Fruit fly (Drosophila melanogaster) whole organism, adult: ENCODE data around the gene Zip88E.

Experiments
- CG11617 ChIP-seq: fragments of 200-800 bp; sonication (Bioruptor generic); optimal IDR thresholded peaks from 2 replicates; lab custom pipeline; 2017; ENCODE audit warnings: mild to moderate bottlenecking, missing biosample characterization, missing genetic modification reagents, missing genetic modification characterization
- CG12768 ChIP-seq: fragments of 200-800 bp; sonication (Bioruptor generic); optimal IDR thresholded peaks from 2 replicates; lab custom pipeline; 2017; ENCODE audit warnings: missing biosample characterization, missing genetic modification characterization, mild to moderate bottlenecking, moderate library complexity, missing genetic modification reagents
- CG14711 ChIP-seq: fragments of 200-800 bp; sonication (Bioruptor generic); optimal IDR thresholded peaks from 2 replicates; lab custom pipeline; 2018; ENCODE audit warnings: missing biosample characterization, mild to moderate bottlenecking, missing genetic modification characterization, moderate library complexity
- CG1620 ChIP-seq: fragments of 200-800 bp; sonication (Bioruptor generic); optimal IDR thresholded peaks from 2 replicates; lab custom pipeline; 2016; ENCODE audit warnings: missing biosample characterization, missing genetic modification characterization
- CG33017 ChIP-seq: fragments of 200-800 bp; sonication (Bioruptor generic); optimal IDR thresholded peaks from 2 replicates; lab custom pipeline; 2018; ENCODE audit warnings: missing biosample characterization, mild to moderate bottlenecking, missing genetic modification characterization, moderate library complexity
- CG5204 ChIP-seq: fragments of 200-800 bp; sonication (Bioruptor generic); optimal IDR thresholded peaks from 2 replicates; lab custom pipeline; 2016; ENCODE audit warnings: missing biosample characterization, missing genetic modification characterization
- CG7045 ChIP-seq: fragments of 200-800 bp; sonication (Bioruptor generic); optimal IDR thresholded peaks from 2 replicates; lab custom pipeline; 2017; ENCODE audit warnings: missing biosample characterization, mild to moderate bottlenecking, missing genetic modification characterization
- CG7101 ChIP-seq: fragments of 200-800 bp; sonication (Bioruptor generic); optimal IDR thresholded peaks from 2 replicates; lab custom pipeline; 2018; ENCODE audit warnings: missing biosample characterization, mild to moderate bottlenecking, missing genetic modification characterization, moderate library complexity
- Clk ChIP-seq: fragments of 200-800 bp; sonication (Bioruptor generic); optimal IDR thresholded peaks from 2 replicates; lab custom pipeline; 2017; ENCODE audit warnings: missing biosample characterization, missing genetic modification characterization
- Crg-1 ChIP-seq: fragments of 200-800 bp; sonication (Bioruptor generic); optimal IDR thresholded peaks from 2 replicates; lab custom pipeline; 2016; ENCODE audit warnings: missing biosample characterization, missing genetic modification characterization
- Hr96 ChIP-seq: fragments of 200-800 bp; sonication (Bioruptor generic); optimal IDR thresholded peaks from 2 replicates; lab custom pipeline; 2016; ENCODE audit warnings: missing biosample characterization, missing genetic modification characterization
- Mnt ChIP-seq: fragments of 200-800 bp; sonication (Bioruptor generic); optimal IDR thresholded peaks from 2 replicates; lab custom pipeline; 2016; ENCODE audit warnings: missing biosample characterization, mild to moderate bottlenecking, missing genetic modification characterization
- bab1 ChIP-seq: fragments of 200-800 bp; sonication (Bioruptor generic); optimal IDR thresholded peaks from 3 replicates; lab custom pipeline; 2019; ENCODE audit warnings: missing biosample characterization, mild to moderate bottlenecking, missing genetic modification characterization, moderate library complexity
- cic ChIP-seq: fragments of 200-800 bp; sonication (Bioruptor generic); optimal IDR thresholded peaks from 2 replicates; lab custom pipeline; 2017; ENCODE audit warnings: missing biosample characterization, mild to moderate bottlenecking, missing genetic modification characterization, moderate library complexity
- cnc ChIP-seq, 2 experiments: fragments of >200 bp; optimal IDR thresholded peaks; 2 replicates each; lab custom pipeline; 2017
- kay ChIP-seq: fragments of 200-800 bp; sonication (Bioruptor generic); peaks from one replicate; lab custom pipeline; 2016; ENCODE audit warnings: missing biosample characterization, missing genetic modification characterization, borderline replicate concordance
- ovo ChIP-seq: fragments of 200-800 bp; sonication (Bioruptor generic); optimal IDR thresholded peaks from 2 replicates; lab custom pipeline; 2016; ENCODE audit warnings: missing biosample characterization, missing genetic modification characterization
- pad ChIP-seq: fragments of 200-800 bp; sonication (Bioruptor generic); optimal IDR thresholded peaks from 3 replicates; lab custom pipeline; 2017; ENCODE audit warnings: missing biosample characterization, missing genetic modification characterization, mild to moderate bottlenecking, moderate library complexity, missing genetic modification reagents
- tj ChIP-seq: fragments of 200-800 bp; sonication (Bioruptor generic); optimal IDR thresholded peaks from 3 replicates; lab custom pipeline; 2017; ENCODE audit warnings: missing biosample characterization, mild to moderate bottlenecking, missing genetic modification characterization, moderate library complexity
- toe ChIP-seq: fragments of 200-800 bp; sonication (Bioruptor generic); optimal IDR thresholded peaks from 2 replicates; lab custom pipeline; 2016; ENCODE audit warnings: missing biosample characterization, missing genetic modification characterization

The Zip88E gene

DNA sequence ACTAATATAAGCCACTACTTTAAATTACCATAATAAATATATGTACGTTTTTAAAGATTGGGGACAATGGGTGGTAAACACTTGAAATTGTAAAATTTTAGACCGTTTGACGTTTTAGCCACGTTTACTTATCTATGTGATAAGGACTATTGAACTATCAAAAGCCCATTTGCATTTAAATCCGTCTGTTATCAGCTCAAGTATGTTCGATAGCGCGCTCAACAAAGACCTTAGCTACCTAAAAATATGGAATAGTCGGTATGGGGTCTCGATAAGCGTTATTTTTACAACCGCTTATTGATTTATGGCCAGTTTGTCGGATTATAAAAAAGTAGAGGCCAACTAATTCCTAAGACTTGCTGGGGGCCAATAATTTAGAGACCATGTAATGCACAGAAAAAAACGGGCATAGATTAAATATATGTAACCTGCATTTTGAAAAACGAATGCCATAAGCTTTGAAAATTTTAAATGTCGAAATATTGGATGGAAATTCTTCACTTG, 36.8 kb upstream of the Zip88E start:
- TF ChIP-seq ovo (no peak), CG12768 (GFP tag; lab: Kevin White, UChicago) (no peak), CG7045 (GFP tag; lab: Kevin White, UChicago) (no peak)

DNA sequence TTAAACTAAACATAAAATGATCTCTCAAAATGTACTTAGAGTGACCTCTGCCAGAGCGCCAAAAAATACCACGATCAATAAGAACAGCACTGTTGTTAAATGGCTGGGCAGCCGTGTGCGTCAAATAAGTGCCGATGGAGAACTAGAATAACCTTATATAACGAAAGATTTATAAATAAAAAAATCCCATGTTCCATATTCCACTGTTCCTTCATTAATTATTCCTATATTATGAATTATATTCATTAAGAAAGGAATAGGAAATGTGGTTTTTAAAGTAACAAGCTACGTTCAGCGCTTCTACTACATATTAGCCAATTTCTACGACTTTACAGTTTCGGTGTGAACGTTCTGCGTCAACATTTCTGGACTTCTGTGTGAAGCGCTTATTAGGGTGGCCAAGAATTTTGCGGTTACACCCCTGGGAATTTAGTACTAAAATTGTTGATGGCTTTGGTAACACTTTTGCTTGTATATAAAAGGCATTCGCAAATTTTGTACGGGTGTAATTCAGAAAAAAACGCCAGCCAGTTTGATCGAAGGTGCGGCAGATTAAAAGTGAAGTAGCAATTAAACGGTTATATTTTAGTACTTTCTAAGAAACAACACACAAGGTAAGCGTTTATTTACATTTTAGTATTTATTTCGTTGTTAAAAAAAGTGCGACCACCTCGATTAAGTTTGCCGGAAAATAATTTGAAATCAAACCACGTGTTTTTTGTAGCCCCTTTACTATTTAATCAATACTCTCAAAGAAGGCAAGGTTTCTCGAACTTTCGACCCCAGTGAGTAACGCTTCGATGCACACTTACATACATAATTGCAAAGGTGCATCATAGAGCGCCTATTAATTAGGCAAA, 26.0 kb upstream of the Zip88E start, which contains the start of the genes tefu and Hsc70-4:
Gene tefu (minus strand): TSS at position 51 of the 860 bp plus-strand sequence.
Gene Hsc70-4 (plus strand): TSS at position 502 of the 860 bp plus-strand sequence.
- peak; percentile 82 for TF ChIP-seq CG5204 (GFP tag; lab: Kevin White, UChicago)
- TF ChIP-seq toe: peak; percentile 83
- TF ChIP-seq Hr96: peak; percentile 51
- TF ChIP-seq CG1620 (GFP tag; lab: Kevin White, UChicago): peak; percentile 53
- peak; percentile 0 for TF ChIP-seq CG33017 (tag; lab: Kevin White, UChicago)
- peak; percentile 41 for TF ChIP-seq CG7045 (GFP tag; lab: Kevin White, UChicago)
- TF ChIP-seq CG11617 (GFP tag; lab: Kevin White, UChicago): peak; percentile 42
- TF ChIP-seq Clk (GFP tag; lab: Kevin White, UChicago): peak; percentile 62
- peak; percentile 80 for TF ChIP-seq cic (GFP tag; lab: Kevin White, UChicago)
- peak; percentile 52 for TF ChIP-seq tj (GFP tag; lab: Kevin White, UChicago)
- TF ChIP-seq ovo: peak; percentile 35
- no peak for TF ChIP-seq kay (GFP tag; lab: Kevin White, UChicago)
- TF ChIP-seq Crg-1: no peak
- peak; percentile 55 for TF ChIP-seq CG7101 (tag; lab: Kevin White, UChicago)
- TF ChIP-seq cnc (optimal IDR thresholded peaks at IDR 0.05; lab: Kevin White, UChicago): no peak
- TF ChIP-seq CG14711: no peak
- TF ChIP-seq CG12768 (GFP tag; lab: Kevin White, UChicago): no peak
- peak; percentile 93 for TF ChIP-seq Mnt (GFP tag; lab: Kevin White, UChicago)
- TF ChIP-seq bab1 (GFP tag; lab: Kevin White, UChicago): peak; percentile 69
- TF ChIP-seq pad (GFP tag; lab: Kevin White, UChicago): peak; percentile 28

DNA sequence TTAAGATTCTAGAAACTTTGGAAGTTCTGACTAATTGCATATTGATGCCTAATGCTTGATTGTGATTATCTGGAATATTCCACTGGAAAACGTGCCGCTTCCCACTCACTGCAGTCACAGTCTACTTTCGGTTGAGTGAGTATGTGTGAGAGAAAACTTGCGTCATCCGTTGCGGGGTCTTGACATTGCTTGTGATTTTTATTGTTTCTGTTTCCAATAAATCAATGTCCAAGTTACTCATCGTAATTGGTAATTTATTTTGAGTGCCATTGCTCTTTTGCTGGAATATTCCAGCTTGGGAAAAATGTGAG, 25.5 kb upstream of the Zip88E start:
- TF ChIP-seq kay (GFP tag; lab: Kevin White, UChicago) (peak; percentile 51), CG5204 (GFP tag; lab: Kevin White, UChicago) (no peak)

DNA sequence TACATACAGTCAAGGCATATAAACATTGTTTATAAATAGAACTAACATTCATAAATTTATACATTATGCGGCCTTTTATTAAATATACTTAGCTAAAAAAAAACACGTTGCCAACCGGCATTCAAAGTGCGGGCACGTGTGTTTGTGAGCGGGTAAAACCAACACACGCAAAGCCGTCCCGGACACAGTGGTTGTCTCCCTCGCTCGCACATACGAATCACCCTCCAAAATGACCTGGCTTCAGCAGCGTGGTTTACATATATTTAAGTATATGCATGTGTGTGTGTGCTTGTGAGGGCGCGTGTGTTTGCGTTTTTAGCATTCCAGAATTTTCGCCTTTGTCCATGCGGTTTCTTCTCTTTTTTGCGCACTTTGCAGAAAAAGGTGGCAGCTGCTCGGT, 25.0 kb upstream of the Zip88E start:
- TF ChIP-seq Crg-1 (no peak), kay (GFP tag; lab: Kevin White, UChicago) (no peak), Mnt (GFP tag; lab: Kevin White, UChicago) (peak; percentile 96), CG7101 (tag; lab: Kevin White, UChicago) (no peak), tj (GFP tag; lab: Kevin White, UChicago) (peak; percentile 80), cic (GFP tag; lab: Kevin White, UChicago) (no peak), Hr96 (peak; percentile 38), CG33017 (tag; lab: Kevin White, UChicago) (no peak), CG11617 (GFP tag; lab: Kevin White, UChicago) (no peak), cnc (optimal IDR thresholded peaks at IDR 0.05; lab: Kevin White, UChicago) (no peak), CG5204 (GFP tag; lab: Kevin White, UChicago) (peak; percentile 29), ovo (peak; percentile 28), CG14711 (no peak), toe (no peak), CG7045 (GFP tag; lab: Kevin White, UChicago) (no peak), CG1620 (GFP tag; lab: Kevin White, UChicago) (no peak), Clk (GFP tag; lab: Kevin White, UChicago) (no peak), pad (GFP tag; lab: Kevin White, UChicago) (no peak), bab1 (GFP tag; lab: Kevin White, UChicago) (no peak), CG12768 (GFP tag; lab: Kevin White, UChicago) (peak; percentile 48)

- TF ChIP-seq CG11617 (GFP tag; lab: Kevin White, UChicago): no peak
- no peak for TF ChIP-seq cic (GFP tag; lab: Kevin White, UChicago)
- TF ChIP-seq CG14711: no peak
- TF ChIP-seq Hr96: no peak
- no peak for TF ChIP-seq cnc (optimal IDR thresholded peaks at IDR 0.05; lab: Kevin White, UChicago)
- TF ChIP-seq CG7101 (tag; lab: Kevin White, UChicago): peak; percentile 18
- TF ChIP-seq CG33017 (tag; lab: Kevin White, UChicago): no peak
- no peak for TF ChIP-seq toe
- TF ChIP-seq bab1 (GFP tag; lab: Kevin White, UChicago): no peak
- peak; percentile 24 for TF ChIP-seq tj (GFP tag; lab: Kevin White, UChicago)
- TF ChIP-seq Crg-1: no peak
- no peak for TF ChIP-seq Mnt (GFP tag; lab: Kevin White, UChicago)
- TF ChIP-seq pad (GFP tag; lab: Kevin White, UChicago): no peak
- TF ChIP-seq CG7045 (GFP tag; lab: Kevin White, UChicago): no peak
- no peak for TF ChIP-seq CG1620 (GFP tag; lab: Kevin White, UChicago)
- TF ChIP-seq Clk (GFP tag; lab: Kevin White, UChicago): no peak
- no peak for TF ChIP-seq ovo
- TF ChIP-seq CG5204 (GFP tag; lab: Kevin White, UChicago): no peak
- TF ChIP-seq kay (GFP tag; lab: Kevin White, UChicago): no peak
- peak; percentile 18 for TF ChIP-seq CG12768 (GFP tag; lab: Kevin White, UChicago)
These were observed 21.9 kb upstream of the Zip88E start for dm6 chr3R:15246601-15247000.
